Worm (Caenorhabditis elegans) whole organism, young adult: ENCODE data around the gene ZK354.7.
"Not testable (repeated sequence)": the region's sequence is repeated elsewhere in the genome, so short reads cannot be mapped to it uniquely, and the experiment has no call there.

Source experiments
- K11D2.4 ChIP-seq: fragments of 200-800 bp; sonication (Bioruptor generic); IDR thresholded peaks from 2 replicates; pipeline ENCODE4 v1.3.6; 2022; ENCODE audit warnings: missing genetic modification reagents, missing genetic modification characterization, missing compliant biosample characterization
- Y53F4B.3 ChIP-seq: fragments of 200-800 bp; sonication (Bioruptor generic); IDR thresholded peaks from 2 replicates; pipeline ENCODE4 v1.3.6; 2022; ENCODE audit warnings: missing genetic modification reagents, missing genetic modification characterization, missing compliant biosample characterization
- attf-3 ChIP-seq: fragments of 200-800 bp; sonication (Bioruptor generic); conservative IDR thresholded peaks from 2 replicates; pipeline ENCODE4 v1.3.6; 2022; ENCODE audit warnings: missing genetic modification reagents, missing genetic modification characterization, missing compliant biosample characterization
- cebp-2 ChIP-seq: fragments of 200-800 bp; sonication (Bioruptor generic); IDR thresholded peaks from 2 replicates; pipeline ENCODE4 v1.3.6; 2022; ENCODE audit warnings: missing genetic modification characterization, missing compliant biosample characterization
- ceh-58 ChIP-seq: fragments of 200-800 bp; sonication (Bioruptor generic); IDR thresholded peaks from 2 replicates; pipeline ENCODE4 v1.3.6; 2022; ENCODE audit warnings: missing genetic modification characterization, missing compliant biosample characterization
- nfya-1 ChIP-seq: sonication (generic microtip); optimal IDR thresholded peaks from 2 replicates; lab custom pipeline; 2017; ENCODE audit warnings: antibody characterized with exemption, missing compliant biosample characterization, missing genetic modification characterization, borderline replicate concordance; ENCODE audit not compliant: insufficient read depth
- nfyb-1 ChIP-seq: fragments of 200-800 bp; sonication (Bioruptor generic); IDR thresholded peaks from 2 replicates; pipeline ENCODE4 v1.3.6; 2022; ENCODE audit warnings: missing genetic modification reagents, missing genetic modification characterization, missing compliant biosample characterization
- pha-4 ChIP-seq: fragments of 150-350 bp; sonication (generic microtip); optimal IDR thresholded peaks from 2 replicates; lab custom pipeline; 2014; ENCODE audit warnings: missing biosample characterization, missing genetic modification reagents, missing genetic modification characterization
- snpc-4 ChIP-seq, 5 experiments: fragments of 150-350 bp in 1 of 5; sonication (generic microtip) in 4 of 5; optimal IDR thresholded peaks; 2 replicates each; lab custom pipeline; 2014 to 2018; ENCODE audit warnings: missing genetic modification characterization in 5 of 5, missing biosample characterization in 3 of 5, antibody characterized with exemption in 2 of 5, mild to moderate bottlenecking in 2 of 5, missing compliant biosample characterization in 2 of 5, missing genotype in 2 of 5, moderate library complexity in 2 of 5, missing genetic modification reagents in 1 of 5
- unc-62 ChIP-seq: fragments of 150-350 bp; optimal IDR thresholded peaks from 2 replicates; lab custom pipeline; 2014; ENCODE audit warnings: missing biosample characterization, missing genetic modification reagents, missing genetic modification characterization

ce11 chrIV:5264700-5265210 lies 38.2 kb downstream of the ZK354.7 start:
- peak; percentile 93 for TF ChIP-seq snpc-4 (GFP tag; optimal IDR thresholded peaks at IDR 0.05; lab: Kevin White, UChicago)
- TF ChIP-seq snpc-4 (tag; optimal IDR thresholded peaks at IDR 0.05; lab: Kevin White, UChicago) = peak; percentile 84 to 97 (median 95)
- not testable (repeated sequence) for TF ChIP-seq nfya-1 (tag; lab: Kevin White, UChicago); pha-4 (tag; lab: Kevin White, UChicago); attf-3 (GFP tag; lab: Robert Waterston, UW); Y53F4B.3 (GFP tag; lab: Robert Waterston, UW); unc-62 (GFP tag; lab: Kevin White, UChicago); K11D2.4 (GFP tag; lab: Robert Waterston, UW); cebp-2 (GFP tag; lab: Robert Waterston, UW); ceh-58 (GFP tag; lab: Robert Waterston, UW)
- peak; percentile 62; the same call in 1 of the 2 replicates for TF ChIP-seq nfyb-1 (GFP tag; lab: Robert Waterston, UW)
